Worm (Caenorhabditis elegans): Measurements from ENCODE around the gene C18D11.10.
A peak's percentile ranks its signal among the peaks of the same experiment; 100 is the strongest.
"Not testable (repeated sequence)": the region's sequence is repeated elsewhere in the genome, so short reads cannot be mapped to it uniquely, and the experiment has no call there.

Gene C18D11.10

DNA sequence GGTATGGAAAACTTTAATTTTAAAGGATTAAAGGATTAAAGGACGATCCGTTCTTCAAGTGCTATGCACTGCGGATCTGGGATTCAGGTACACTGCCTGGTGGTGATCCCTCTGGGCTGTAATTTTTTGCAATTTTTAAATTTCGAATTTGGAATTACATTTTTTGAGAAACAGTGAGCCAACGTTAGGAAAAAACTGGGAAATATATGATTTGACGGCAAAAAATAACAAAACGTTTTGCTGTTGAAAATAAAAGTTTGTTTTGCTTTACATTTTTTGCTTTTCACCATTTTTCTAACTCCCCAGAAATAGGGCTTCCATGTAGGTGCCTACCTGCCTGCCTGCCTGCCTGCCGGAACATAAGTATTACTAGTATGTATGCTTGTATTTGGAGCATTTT is at the start of gene C18D11.10:
Gene C18D11.10 (plus strand): TSS at position 301 of the 400 bp plus-strand sequence.
- TF ChIP-seq lsy-2 (tag; optimal IDR thresholded peaks at IDR 0.05): no peak
- no peak for TF ChIP-seq isw-1 (GFP tag; IDR thresholded peaks at IDR 0.05)
- TF ChIP-seq C34B4.2 (tag; optimal IDR thresholded peaks at IDR 0.05): no peak
- no peak for TF ChIP-seq tlp-1 (tag; optimal IDR thresholded peaks at IDR 0.05)
- TF ChIP-seq ceh-90 (tag; optimal IDR thresholded peaks at IDR 0.05): no peak
- no peak for TF ChIP-seq nhr-20 (tag; optimal IDR thresholded peaks at IDR 0.05)
- TF ChIP-seq efl-3 (GFP tag; optimal IDR thresholded peaks at IDR 0.05): no peak

DNA sequence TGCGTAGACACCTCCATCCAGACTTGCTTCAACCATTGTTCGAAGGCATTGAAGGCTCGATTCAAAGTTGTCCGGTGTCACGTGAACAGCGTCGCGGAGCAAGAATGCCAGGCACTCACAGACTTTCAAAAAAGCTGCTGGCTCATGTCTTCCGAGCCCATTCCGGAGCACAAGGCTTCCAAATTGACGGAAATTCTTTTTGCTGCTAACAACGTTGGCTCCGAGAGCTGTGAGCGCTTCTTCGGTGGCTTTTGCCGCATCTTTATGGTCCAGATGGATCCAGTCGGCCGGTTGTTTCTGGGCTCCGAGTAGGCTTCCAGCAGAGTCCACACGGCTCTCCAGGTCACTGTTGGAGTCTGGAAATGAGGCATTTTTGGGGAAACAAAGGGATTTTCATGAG is 49.6 kb upstream of the C18D11.10 start:
- TF ChIP-seq lin-15B (tag; optimal IDR thresholded peaks at IDR 0.05): no peak
- TF ChIP-seq ceh-63 (GFP tag; optimal IDR thresholded peaks at IDR 0.05): no peak
- no peak for TF ChIP-seq dpl-1 (GFP tag; optimal IDR thresholded peaks at IDR 0.05)
- TF ChIP-seq ceh-82 (tag; optimal IDR thresholded peaks at IDR 0.05): no peak
- no peak for TF ChIP-seq blmp-1 (tag; optimal IDR thresholded peaks at IDR 0.05)
- no peak for TF ChIP-seq lin-13 (GFP tag; optimal IDR thresholded peaks at IDR 0.05)
- TF ChIP-seq ztf-4 (tag; optimal IDR thresholded peaks at IDR 0.05): no peak
- no peak for TF ChIP-seq hlh-4 (tag; optimal IDR thresholded peaks at IDR 0.05)
- no peak for TF ChIP-seq nhr-85 (tag)
- TF ChIP-seq nhr-28 (tag; optimal IDR thresholded peaks at IDR 0.05): no peak
- no peak for TF ChIP-seq unc-30 (tag; optimal IDR thresholded peaks at IDR 0.05)
- no peak for TF ChIP-seq ces-1 (GFP tag; optimal IDR thresholded peaks at IDR 0.05)
- TF ChIP-seq unc-130 (tag; optimal IDR thresholded peaks at IDR 0.05): no peak
- TF ChIP-seq aha-1 (tag; optimal IDR thresholded peaks at IDR 0.05): no peak
- TF ChIP-seq lin-39 (tag; optimal IDR thresholded peaks at IDR 0.05): no peak
- TF ChIP-seq fkh-10 (GFP tag; optimal IDR thresholded peaks at IDR 0.05): no peak
- TF ChIP-seq ama-1 (optimal IDR thresholded peaks at IDR 0.05): no peak
- TF ChIP-seq ceh-88 (GFP tag; IDR thresholded peaks at IDR 0.05): no peak
- no peak for TF ChIP-seq unc-86 (tag; optimal IDR thresholded peaks at IDR 0.05)

DNA sequence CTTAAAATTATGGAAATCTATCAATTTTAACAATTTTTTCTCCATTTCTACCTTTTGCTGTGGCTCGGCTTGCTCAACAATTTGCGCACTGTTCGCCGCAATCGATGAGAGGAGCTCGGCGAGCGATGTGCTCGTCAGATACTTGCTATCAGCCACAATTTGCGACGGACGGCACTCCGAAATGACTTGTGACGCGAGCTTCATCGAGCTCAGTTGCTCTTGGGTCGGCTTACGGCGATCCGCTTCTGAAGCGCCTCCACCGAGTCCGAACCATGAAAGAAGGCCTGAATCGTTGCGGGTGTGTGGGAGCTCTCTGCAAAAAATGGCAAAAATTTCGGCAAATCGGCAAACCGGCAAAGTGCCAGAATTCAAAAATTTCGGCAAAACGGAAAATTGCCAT is 46.9 kb upstream of the C18D11.10 start:
- TF ChIP-seq fos-1 (tag; optimal IDR thresholded peaks at IDR 0.05) (no peak), unc-30 (tag; optimal IDR thresholded peaks at IDR 0.05) (no peak), pag-3 (tag; optimal IDR thresholded peaks at IDR 0.05; ENCODE audit: borderline replicate concordance, insufficient read depth) (no peak), ama-1 (optimal IDR thresholded peaks at IDR 0.05) (no peak), swsn-7 (tag; optimal IDR thresholded peaks at IDR 0.05) (no peak), snu-23 (GFP tag; optimal IDR thresholded peaks at IDR 0.05) (no peak), skn-1 (tag; optimal IDR thresholded peaks at IDR 0.05) (no peak), nhr-20 (tag; optimal IDR thresholded peaks at IDR 0.05) (no peak), nhr-19 (GFP tag; conservative IDR thresholded peaks at IDR 0.05) (no peak), hlh-4 (tag; optimal IDR thresholded peaks at IDR 0.05) (no peak), nhr-28 (tag; optimal IDR thresholded peaks at IDR 0.05) (no peak), unc-86 (tag; optimal IDR thresholded peaks at IDR 0.05) (no peak), alr-1 (tag; optimal IDR thresholded peaks at IDR 0.05; ENCODE audit: borderline replicate concordance) (no peak), egl-13 (tag; optimal IDR thresholded peaks at IDR 0.05) (no peak), tbx-2 (tag; optimal IDR thresholded peaks at IDR 0.05) (no peak)

DNA sequence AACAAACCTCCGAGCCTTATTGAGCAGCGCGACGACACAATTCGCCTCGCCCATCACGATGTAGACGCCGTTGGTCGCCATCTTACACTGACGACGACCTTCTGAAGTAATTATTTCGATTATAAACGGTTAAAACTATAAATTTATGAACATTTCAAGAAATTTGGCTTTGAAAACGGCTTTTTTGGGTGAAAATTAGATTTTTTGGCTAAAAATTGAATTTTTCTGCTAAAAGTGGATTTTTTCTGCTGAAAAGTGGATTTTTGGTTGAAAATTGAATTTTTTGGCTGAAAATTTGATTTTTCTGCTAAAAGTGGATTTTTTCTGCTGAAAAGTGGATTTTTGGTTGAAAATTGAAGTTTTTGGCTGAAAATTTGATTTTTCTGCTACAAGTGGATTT is 33.9 kb upstream of the C18D11.10 start, which contains the start of gene gbf-1:
Gene gbf-1 (minus strand): TSS at position 101 of the 400 bp plus-strand sequence.
- not testable (repeated sequence) for TF ChIP-seq efl-1 (optimal IDR thresholded peaks at IDR 0.05)
- TF ChIP-seq efl-1 (GFP tag; optimal IDR thresholded peaks at IDR 0.05 in 1 of 2): peak in 1 of 2 experiments; percentile 71

DNA sequence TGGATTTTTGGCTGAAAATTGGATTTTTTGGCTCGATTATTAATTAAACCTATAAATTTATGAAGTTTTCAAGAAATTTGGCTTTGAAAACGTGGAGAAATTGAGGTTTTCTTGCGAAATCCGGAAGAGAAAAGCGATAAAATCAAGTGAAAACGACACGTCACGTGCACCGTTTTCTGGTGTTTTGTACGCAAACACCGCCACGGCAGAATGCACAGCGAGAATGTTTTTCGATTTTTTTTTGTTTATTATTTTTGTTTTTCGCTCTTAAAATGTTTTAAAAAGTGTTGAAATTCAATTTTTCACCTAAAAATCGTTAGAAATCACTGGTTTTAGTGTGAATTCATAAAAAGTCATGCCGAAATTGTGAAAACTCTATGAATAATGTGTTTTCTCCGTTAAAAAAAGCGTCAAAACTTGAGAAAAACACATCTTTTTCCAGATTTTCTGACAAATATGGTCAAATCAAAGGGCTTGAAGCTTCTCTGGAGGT is 33.0 kb upstream of the C18D11.10 start, which contains the start of gene immp-1:
Gene immp-1 (plus strand): TSS at position 443 of the 493 bp plus-strand sequence.
- no peak for TF ChIP-seq ces-1 (GFP tag; optimal IDR thresholded peaks at IDR 0.05)
- TF ChIP-seq nhr-90 (tag; optimal IDR thresholded peaks at IDR 0.05; ENCODE audit: poor library complexity): no peak
- TF ChIP-seq mef-2 (tag; optimal IDR thresholded peaks at IDR 0.05): no peak
- TF ChIP-seq nhr-20 (tag; optimal IDR thresholded peaks at IDR 0.05): no peak
- no peak for TF ChIP-seq Y116A8C.19 (tag; optimal IDR thresholded peaks at IDR 0.05; ENCODE audit: borderline replicate concordance)
- peak; percentile 63 to 67 for TF ChIP-seq lsy-2 (tag; optimal IDR thresholded peaks at IDR 0.05)
- TF ChIP-seq nhr-19 (GFP tag; conservative IDR thresholded peaks at IDR 0.05): no peak
- TF ChIP-seq sptf-1 (tag; optimal IDR thresholded peaks at IDR 0.05): no peak
- peak; percentile 98 for TF ChIP-seq blmp-1 (tag; optimal IDR thresholded peaks at IDR 0.05)
- no peak for TF ChIP-seq efl-3 (GFP tag; optimal IDR thresholded peaks at IDR 0.05)
- TF ChIP-seq egl-27 (tag; optimal IDR thresholded peaks at IDR 0.05): no peak
- no peak for TF ChIP-seq ceh-8 (GFP tag; optimal IDR thresholded peaks at IDR 0.05)
- TF ChIP-seq fkh-4 (tag; optimal IDR thresholded peaks at IDR 0.05; ENCODE audit: borderline replicate concordance): no peak
- TF ChIP-seq ztf-4 (tag; optimal IDR thresholded peaks at IDR 0.05): no peak
- TF ChIP-seq C34B4.2 (tag; optimal IDR thresholded peaks at IDR 0.05): no peak
- peak in 2 of 6 experiments; percentile 25 to 29 for TF ChIP-seq elt-3 (tag; optimal IDR thresholded peaks at IDR 0.05)
- TF ChIP-seq pag-3 (tag; optimal IDR thresholded peaks at IDR 0.05; ENCODE audit: borderline replicate concordance, insufficient read depth): no peak
- no peak for TF ChIP-seq aha-1 (tag; optimal IDR thresholded peaks at IDR 0.05)
- peak; percentile 55 to 72 (median 69) for TF ChIP-seq dpl-1 (GFP tag; optimal IDR thresholded peaks at IDR 0.05)
